Worm (Caenorhabditis elegans) whole organism, L4/young adult: ENCODE results near the gene puf-12.

Experiments used
- W03F9.2 ChIP-seq: fragments of 150-350 bp; optimal IDR thresholded peaks from 2 replicates; lab custom pipeline; 2014; ENCODE audit warnings: missing biosample characterization, missing genetic modification characterization
- dao-5 ChIP-seq: sonication (generic microtip); optimal IDR thresholded peaks from 2 replicates; lab custom pipeline; 2016; ENCODE audit warnings: missing genotype, missing genetic modification characterization, moderate library complexity, missing compliant biosample characterization
- him-1 ChIP-seq: sonication (generic microtip); optimal IDR thresholded peaks from 2 replicates; lab custom pipeline; 2016; ENCODE audit warnings: missing genotype, missing genetic modification reagents, missing genetic modification characterization, missing compliant biosample characterization

Gene puf-12

DNA sequence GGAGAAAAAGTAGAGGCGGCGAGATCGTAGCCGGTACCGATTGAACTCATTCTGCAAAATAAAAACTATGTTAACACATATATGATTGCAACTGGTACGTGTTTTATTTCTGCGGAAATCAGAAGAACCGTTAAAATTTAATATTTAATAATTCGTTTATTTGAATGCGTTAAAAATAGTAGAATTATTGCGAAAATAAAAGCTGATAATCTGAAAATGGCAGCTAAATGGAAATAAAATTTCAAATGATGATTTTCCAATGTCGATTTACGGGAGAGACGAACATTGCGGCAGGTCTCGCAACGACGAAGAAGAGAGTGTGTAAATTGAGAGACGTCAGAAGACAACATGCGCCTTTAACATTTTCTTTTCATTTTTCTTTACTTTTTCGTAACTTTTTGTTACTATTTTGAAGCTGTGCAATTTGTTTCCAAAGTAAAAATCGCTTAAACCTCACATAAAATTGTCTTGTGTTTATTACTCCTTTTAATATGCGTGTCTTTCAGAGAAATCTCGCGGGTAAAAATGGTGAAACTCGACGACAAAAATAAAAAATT is at the start of gene puf-12, which contains the start of gene pas-7:
Gene puf-12 (plus strand): TSS at position 507 of the 557 bp plus-strand sequence.
Gene pas-7 (minus strand): TSS at position 51 of the 557 bp plus-strand sequence.
- TF ChIP-seq dao-5 (tag; lab: Kevin White, UChicago): no peak
- TF ChIP-seq him-1 (tag; lab: Kevin White, UChicago): no peak
- peak; percentile 77 for TF ChIP-seq W03F9.2 (tag; lab: Kevin White, UChicago)

DNA sequence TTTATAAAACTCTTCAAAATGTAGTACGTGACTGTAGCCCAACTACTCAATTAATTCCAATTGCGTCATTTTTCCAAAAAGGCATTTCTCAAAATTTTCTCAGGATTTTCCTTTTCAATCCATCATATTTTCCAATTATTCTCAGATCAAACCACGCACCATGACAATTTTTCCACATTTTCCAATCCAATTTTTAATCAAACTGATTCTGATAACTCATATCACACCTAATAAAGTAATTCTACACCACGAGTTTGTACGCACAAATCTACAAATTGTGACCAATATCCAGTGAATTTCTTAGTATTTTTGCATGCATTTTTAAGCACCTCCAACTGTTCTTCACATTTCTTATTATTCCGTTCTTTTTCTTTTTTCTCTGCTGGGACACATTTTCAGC is 48.6 kb upstream of the puf-12 start:
- TF ChIP-seq W03F9.2 (tag; lab: Kevin White, UChicago): no peak
- no peak for TF ChIP-seq dao-5 (tag; lab: Kevin White, UChicago)
- TF ChIP-seq him-1 (tag; lab: Kevin White, UChicago): no peak

DNA sequence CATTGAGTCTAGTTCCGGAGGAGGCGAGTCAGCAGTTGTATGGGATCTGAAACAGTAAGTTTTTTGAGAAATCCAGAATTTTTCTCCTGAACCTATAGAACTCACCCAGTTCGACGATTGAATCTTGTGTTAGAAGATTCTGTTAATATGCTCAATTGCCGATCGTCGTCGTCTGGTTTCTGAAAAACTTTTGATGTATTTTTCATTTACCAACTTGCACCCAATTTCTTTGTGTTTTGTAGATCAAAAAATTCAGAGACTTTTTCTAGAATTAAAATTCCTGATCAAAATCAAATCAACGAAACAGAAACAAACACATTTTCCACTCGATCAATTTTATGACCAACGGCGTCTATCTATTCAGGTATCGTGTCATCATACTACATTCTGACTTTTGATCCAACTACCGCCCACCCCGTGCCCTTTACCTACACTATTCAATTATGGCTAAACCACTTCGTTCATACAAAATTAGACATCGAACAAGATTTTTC is 43.5 kb upstream of the puf-12 start, which contains the start of gene C18D1.2:
Gene C18D1.2 (plus strand): TSS at position 444 of the 494 bp plus-strand sequence.
- TF ChIP-seq W03F9.2 (tag; lab: Kevin White, UChicago) (no peak), him-1 (tag; lab: Kevin White, UChicago) (no peak), dao-5 (tag; lab: Kevin White, UChicago) (no peak)

ce11 chrII:10060508-10060907 is 39.6 kb upstream of the puf-12 start, which contains the start of gene stg-1:
stg-1 (minus strand) TSS chrII:10060660.
- TF ChIP-seq him-1 (tag; lab: Kevin White, UChicago) (no peak), W03F9.2 (tag; lab: Kevin White, UChicago) (no peak), dao-5 (tag; lab: Kevin White, UChicago) (no peak)

DNA sequence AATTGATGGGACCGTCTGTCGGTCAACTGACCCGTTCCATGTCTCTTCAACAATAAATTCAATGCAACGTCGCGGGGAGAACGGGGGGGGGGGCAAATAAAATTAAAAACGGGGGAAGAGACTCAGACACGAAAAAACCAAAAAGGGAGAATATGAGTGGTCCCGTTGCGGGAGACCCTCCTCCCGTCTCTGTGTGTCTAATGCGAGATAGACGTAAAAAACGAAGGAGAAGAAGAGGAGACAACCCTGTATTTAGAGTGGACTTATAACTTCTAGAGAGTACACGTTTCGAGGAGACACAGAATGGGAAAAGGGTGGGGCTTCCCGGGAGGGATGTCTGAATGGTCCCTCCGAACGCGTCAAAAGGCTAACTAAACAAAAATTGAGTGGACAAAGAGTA is 34.6 kb upstream of the puf-12 start:
- no peak for TF ChIP-seq W03F9.2 (tag; lab: Kevin White, UChicago)
- TF ChIP-seq him-1 (tag; lab: Kevin White, UChicago): no peak
- TF ChIP-seq dao-5 (tag; lab: Kevin White, UChicago): no peak

DNA sequence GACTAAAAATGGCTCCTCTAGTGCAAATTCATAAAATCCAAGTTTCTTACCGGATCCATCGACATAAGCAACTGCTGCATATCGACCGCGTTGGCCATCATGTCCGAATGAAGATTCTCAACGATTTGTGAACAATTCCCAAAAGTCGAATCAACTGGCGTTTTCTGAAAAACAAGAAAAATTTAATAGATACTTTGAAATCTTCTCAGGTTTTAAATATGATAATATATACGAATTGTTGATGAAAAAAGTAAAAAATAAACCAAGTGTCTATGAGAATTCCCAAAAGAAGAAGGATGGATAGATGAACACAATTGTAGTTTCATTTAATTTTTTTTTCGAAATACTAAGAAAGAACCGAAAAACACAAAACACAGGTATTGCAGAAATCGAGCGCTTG is 32.3 kb upstream of the puf-12 start, which contains the start of gene die-1:
Gene die-1 (minus strand): TSS at position 101 of the 400 bp plus-strand sequence.
- TF ChIP-seq W03F9.2 (tag; lab: Kevin White, UChicago): no peak
- no peak for TF ChIP-seq dao-5 (tag; lab: Kevin White, UChicago)
- no peak for TF ChIP-seq him-1 (tag; lab: Kevin White, UChicago)

DNA sequence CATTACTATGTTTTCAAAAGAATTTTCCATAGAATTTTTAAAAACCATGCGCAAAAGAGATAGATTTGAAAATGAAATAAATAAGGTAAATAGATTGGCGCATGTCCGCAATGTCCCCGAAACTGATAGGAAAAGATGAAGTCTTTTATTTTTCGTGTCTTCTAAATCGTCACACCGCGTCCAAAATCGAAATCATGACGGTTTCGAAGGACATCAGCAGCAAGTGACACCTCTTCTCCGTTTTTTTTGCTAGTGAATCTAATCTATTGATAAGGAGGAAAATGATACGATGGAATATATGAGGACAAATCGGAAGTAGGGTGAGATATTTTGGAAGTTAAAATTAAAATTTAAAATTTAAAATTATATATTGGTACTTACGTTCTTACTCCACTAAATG is 26.1 kb upstream of the puf-12 start:
- no peak for TF ChIP-seq him-1 (tag; lab: Kevin White, UChicago)
- TF ChIP-seq W03F9.2 (tag; lab: Kevin White, UChicago): no peak
- no peak for TF ChIP-seq dao-5 (tag; lab: Kevin White, UChicago)

DNA sequence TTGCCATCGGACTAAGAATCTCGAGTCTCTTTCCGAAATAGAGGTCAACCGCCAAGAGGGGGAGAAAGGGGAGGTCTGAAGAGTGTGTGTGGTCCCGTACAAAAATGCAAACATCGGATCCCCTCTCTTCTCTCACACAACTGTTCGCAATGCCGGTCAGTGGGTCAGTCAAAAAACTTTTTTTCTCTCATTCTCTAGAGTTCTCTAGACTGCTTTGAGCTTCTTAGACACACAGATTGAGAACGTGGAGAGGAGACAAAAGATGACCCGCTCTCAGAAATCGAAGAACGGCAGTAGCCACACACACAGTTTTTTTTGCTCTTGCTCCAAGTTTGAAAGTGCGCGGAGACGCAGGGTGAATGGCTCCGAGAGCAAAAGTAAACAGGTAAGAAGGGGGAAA is 24.3 kb upstream of the puf-12 start:
- TF ChIP-seq him-1 (tag; lab: Kevin White, UChicago): no peak
- no peak for TF ChIP-seq W03F9.2 (tag; lab: Kevin White, UChicago)
- no peak for TF ChIP-seq dao-5 (tag; lab: Kevin White, UChicago)

- TF ChIP-seq him-1 (tag; lab: Kevin White, UChicago) (no peak), W03F9.2 (tag; lab: Kevin White, UChicago) (no peak), dao-5 (tag; lab: Kevin White, UChicago) (no peak)
Measured at ce11 chrII:10084482-10084881, 15.6 kb upstream of the puf-12 start.

DNA sequence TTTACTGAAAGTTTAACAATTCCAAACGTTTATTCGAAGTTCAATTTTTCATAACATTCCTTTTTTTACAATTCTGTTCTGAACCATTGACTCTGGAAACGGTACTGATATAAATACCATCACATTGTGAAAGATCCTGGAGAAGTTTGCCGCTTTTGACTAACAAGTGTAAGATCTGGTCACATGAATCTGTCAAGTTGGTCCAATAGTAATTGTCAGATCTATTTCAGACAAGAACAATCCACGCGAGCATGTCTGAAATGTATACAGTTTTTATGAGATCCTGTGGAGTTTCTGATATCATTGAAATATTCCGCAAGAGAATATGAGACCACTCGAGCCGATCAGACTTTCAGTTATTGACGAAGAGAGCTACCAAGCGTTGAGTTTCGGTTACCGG is 7.0 kb upstream of the puf-12 start:
- TF ChIP-seq him-1 (tag; lab: Kevin White, UChicago): no peak
- TF ChIP-seq W03F9.2 (tag; lab: Kevin White, UChicago): no peak
- TF ChIP-seq dao-5 (tag; lab: Kevin White, UChicago): no peak

DNA sequence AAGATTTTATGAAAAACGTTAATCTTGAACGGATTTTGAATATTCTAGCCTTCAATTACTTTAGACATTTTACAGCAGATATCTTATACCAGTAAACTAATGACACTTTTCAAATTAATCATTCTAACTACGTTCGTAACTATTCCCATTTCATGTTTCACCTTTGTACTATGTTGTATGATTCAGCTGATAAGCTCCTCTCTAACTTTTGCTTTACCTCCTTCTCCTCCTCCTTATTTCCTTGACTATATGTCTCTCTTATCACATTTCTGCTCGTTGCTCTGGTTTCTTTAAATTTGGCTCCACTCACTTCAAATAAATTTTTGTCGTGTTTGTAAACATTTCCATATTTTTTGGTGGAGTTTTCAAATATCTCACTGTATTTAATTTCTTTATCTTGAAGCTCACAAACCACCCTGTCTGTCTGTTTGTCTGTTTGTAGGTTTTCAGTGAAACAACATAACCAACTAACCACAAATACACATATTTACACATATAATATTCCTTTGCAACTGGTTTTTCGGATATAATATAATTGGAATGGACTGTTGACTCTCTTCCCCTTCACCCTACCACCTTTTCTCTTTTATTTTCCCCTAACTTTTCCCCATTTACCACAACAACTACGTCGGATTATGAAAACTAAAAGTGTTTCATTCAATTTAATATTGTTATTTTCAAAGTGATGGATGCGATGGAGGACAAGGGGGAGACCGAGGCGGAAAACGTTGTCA is 5.8 kb upstream of the puf-12 start, which contains the start of gene lact-2:
Gene lact-2 (plus strand): TSS at position 684 of the 734 bp plus-strand sequence.
- no peak for TF ChIP-seq him-1 (tag; lab: Kevin White, UChicago)
- TF ChIP-seq dao-5 (tag; lab: Kevin White, UChicago): no peak
- TF ChIP-seq W03F9.2 (tag; lab: Kevin White, UChicago): no peak

DNA sequence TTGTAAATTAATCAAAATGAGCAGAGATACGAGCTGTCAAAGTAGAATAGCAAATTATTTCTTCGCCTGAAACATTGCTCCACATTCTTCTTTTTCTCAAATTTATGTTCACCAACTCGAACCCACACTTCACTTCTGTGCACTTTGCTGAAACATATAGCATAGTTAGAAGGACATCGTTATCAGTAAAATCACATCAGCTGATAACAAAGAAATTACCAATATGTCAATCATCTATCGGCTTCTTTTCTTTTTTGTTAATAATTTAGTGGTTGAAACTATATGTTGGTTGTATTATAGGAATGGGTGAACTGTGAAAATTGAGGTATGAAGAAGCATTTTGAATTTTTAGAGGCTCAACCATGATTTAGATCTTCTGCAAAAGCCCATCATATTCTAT is 4.9 kb upstream of the puf-12 start:
- no peak for TF ChIP-seq W03F9.2 (tag; lab: Kevin White, UChicago)
- no peak for TF ChIP-seq him-1 (tag; lab: Kevin White, UChicago)
- TF ChIP-seq dao-5 (tag; lab: Kevin White, UChicago): no peak

DNA sequence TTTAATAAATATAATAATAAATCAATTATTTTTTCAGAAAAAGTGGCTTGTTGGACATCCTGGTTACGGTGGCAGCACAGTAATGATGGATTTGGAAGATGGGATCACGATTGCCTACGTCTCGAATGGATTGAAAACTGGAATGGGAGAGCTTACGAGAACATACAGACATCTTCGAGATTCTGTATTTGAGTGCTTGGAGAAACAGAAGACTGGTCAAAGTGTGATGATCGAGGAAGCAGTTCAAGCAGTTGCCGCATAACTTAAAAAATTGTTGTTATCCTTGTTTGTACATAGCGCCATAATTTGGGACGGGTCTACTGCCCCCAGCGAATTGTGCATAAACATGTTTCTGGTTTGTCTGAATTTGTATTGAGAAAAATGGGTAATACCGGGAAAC is 1.7 kb upstream of the puf-12 start:
- TF ChIP-seq dao-5 (tag; lab: Kevin White, UChicago): no peak
- TF ChIP-seq him-1 (tag; lab: Kevin White, UChicago): no peak
- no peak for TF ChIP-seq W03F9.2 (tag; lab: Kevin White, UChicago)
